Fruit fly (Drosophila melanogaster) whole organism, adult: ENCODE measurements around the gene Trhn.

Experiments used
- CG11617 ChIP-seq: fragments of 200-800 bp; sonication (Bioruptor generic); optimal IDR thresholded peaks from 2 replicates; lab custom pipeline; 2017; ENCODE audit warnings: mild to moderate bottlenecking, missing biosample characterization, missing genetic modification reagents, missing genetic modification characterization
- CG12768 ChIP-seq: fragments of 200-800 bp; sonication (Bioruptor generic); optimal IDR thresholded peaks from 2 replicates; lab custom pipeline; 2017; ENCODE audit warnings: missing biosample characterization, missing genetic modification characterization, mild to moderate bottlenecking, moderate library complexity, missing genetic modification reagents
- CG14711 ChIP-seq: fragments of 200-800 bp; sonication (Bioruptor generic); optimal IDR thresholded peaks from 2 replicates; lab custom pipeline; 2018; ENCODE audit warnings: missing biosample characterization, mild to moderate bottlenecking, missing genetic modification characterization, moderate library complexity
- CG1620 ChIP-seq: fragments of 200-800 bp; sonication (Bioruptor generic); optimal IDR thresholded peaks from 2 replicates; lab custom pipeline; 2016; ENCODE audit warnings: missing biosample characterization, missing genetic modification characterization
- CG33017 ChIP-seq: fragments of 200-800 bp; sonication (Bioruptor generic); optimal IDR thresholded peaks from 2 replicates; lab custom pipeline; 2018; ENCODE audit warnings: missing biosample characterization, mild to moderate bottlenecking, missing genetic modification characterization, moderate library complexity
- CG5204 ChIP-seq: fragments of 200-800 bp; sonication (Bioruptor generic); optimal IDR thresholded peaks from 2 replicates; lab custom pipeline; 2016; ENCODE audit warnings: missing biosample characterization, missing genetic modification characterization
- CG7045 ChIP-seq: fragments of 200-800 bp; sonication (Bioruptor generic); optimal IDR thresholded peaks from 2 replicates; lab custom pipeline; 2017; ENCODE audit warnings: missing biosample characterization, mild to moderate bottlenecking, missing genetic modification characterization
- CG7101 ChIP-seq: fragments of 200-800 bp; sonication (Bioruptor generic); optimal IDR thresholded peaks from 2 replicates; lab custom pipeline; 2018; ENCODE audit warnings: missing biosample characterization, mild to moderate bottlenecking, missing genetic modification characterization, moderate library complexity
- Clk ChIP-seq: fragments of 200-800 bp; sonication (Bioruptor generic); optimal IDR thresholded peaks from 2 replicates; lab custom pipeline; 2017; ENCODE audit warnings: missing biosample characterization, missing genetic modification characterization
- Crg-1 ChIP-seq: fragments of 200-800 bp; sonication (Bioruptor generic); optimal IDR thresholded peaks from 2 replicates; lab custom pipeline; 2016; ENCODE audit warnings: missing biosample characterization, missing genetic modification characterization
- Hr96 ChIP-seq: fragments of 200-800 bp; sonication (Bioruptor generic); optimal IDR thresholded peaks from 2 replicates; lab custom pipeline; 2016; ENCODE audit warnings: missing biosample characterization, missing genetic modification characterization
- Mnt ChIP-seq: fragments of 200-800 bp; sonication (Bioruptor generic); optimal IDR thresholded peaks from 2 replicates; lab custom pipeline; 2016; ENCODE audit warnings: missing biosample characterization, mild to moderate bottlenecking, missing genetic modification characterization
- bab1 ChIP-seq: fragments of 200-800 bp; sonication (Bioruptor generic); optimal IDR thresholded peaks from 3 replicates; lab custom pipeline; 2019; ENCODE audit warnings: missing biosample characterization, mild to moderate bottlenecking, missing genetic modification characterization, moderate library complexity
- cic ChIP-seq: fragments of 200-800 bp; sonication (Bioruptor generic); optimal IDR thresholded peaks from 2 replicates; lab custom pipeline; 2017; ENCODE audit warnings: missing biosample characterization, mild to moderate bottlenecking, missing genetic modification characterization, moderate library complexity
- cnc ChIP-seq, 2 experiments: fragments of >200 bp; optimal IDR thresholded peaks; 2 replicates each; lab custom pipeline; 2017
- kay ChIP-seq: fragments of 200-800 bp; sonication (Bioruptor generic); peaks from one replicate; lab custom pipeline; 2016; ENCODE audit warnings: missing biosample characterization, missing genetic modification characterization, borderline replicate concordance
- ovo ChIP-seq: fragments of 200-800 bp; sonication (Bioruptor generic); optimal IDR thresholded peaks from 2 replicates; lab custom pipeline; 2016; ENCODE audit warnings: missing biosample characterization, missing genetic modification characterization
- pad ChIP-seq: fragments of 200-800 bp; sonication (Bioruptor generic); optimal IDR thresholded peaks from 3 replicates; lab custom pipeline; 2017; ENCODE audit warnings: missing biosample characterization, missing genetic modification characterization, mild to moderate bottlenecking, moderate library complexity, missing genetic modification reagents
- tj ChIP-seq: fragments of 200-800 bp; sonication (Bioruptor generic); optimal IDR thresholded peaks from 3 replicates; lab custom pipeline; 2017; ENCODE audit warnings: missing biosample characterization, mild to moderate bottlenecking, missing genetic modification characterization, moderate library complexity
- toe ChIP-seq: fragments of 200-800 bp; sonication (Bioruptor generic); optimal IDR thresholded peaks from 2 replicates; lab custom pipeline; 2016; ENCODE audit warnings: missing biosample characterization, missing genetic modification characterization

The Trhn gene

dm6 chr3L:1218596-1218995 lies 25.6 kb upstream of the Trhn start, which contains the start of gene LysP:
TSS of gene LysP (minus strand) at chr3L:1218696.
- no peak for TF ChIP-seq Clk (GFP tag; lab: Kevin White, UChicago)
- TF ChIP-seq cic (GFP tag; lab: Kevin White, UChicago) = no peak
- no peak for TF ChIP-seq kay (GFP tag; lab: Kevin White, UChicago)
- TF ChIP-seq Crg-1 (GFP tag; lab: Kevin White, UChicago) = no peak
- no peak for TF ChIP-seq bab1 (GFP tag; lab: Kevin White, UChicago)
- TF ChIP-seq CG1620 (GFP tag; lab: Kevin White, UChicago) = no peak
- no peak for TF ChIP-seq tj (GFP tag; lab: Kevin White, UChicago)
- TF ChIP-seq cnc (optimal IDR thresholded peaks at IDR 0.05; lab: Kevin White, UChicago) = no peak
- TF ChIP-seq toe (GFP tag; lab: Kevin White, UChicago) = no peak
- no peak for TF ChIP-seq CG14711 (tag; lab: Kevin White, UChicago)
- no peak for TF ChIP-seq CG12768 (GFP tag; lab: Kevin White, UChicago)
- no peak for TF ChIP-seq CG5204 (GFP tag; lab: Kevin White, UChicago)
- no peak for TF ChIP-seq pad (GFP tag; lab: Kevin White, UChicago)
- no peak for TF ChIP-seq CG7101 (tag; lab: Kevin White, UChicago)
- no peak for TF ChIP-seq CG33017 (tag; lab: Kevin White, UChicago)
- no peak for TF ChIP-seq Mnt (GFP tag; lab: Kevin White, UChicago)
- no peak for TF ChIP-seq ovo
- TF ChIP-seq CG11617 (GFP tag; lab: Kevin White, UChicago) = no peak

dm6 chr3L:1216460-1216859 lies 23.5 kb upstream of the Trhn start:
- TF ChIP-seq CG11617 (GFP tag; lab: Kevin White, UChicago) = no peak
- no peak for TF ChIP-seq cnc (optimal IDR thresholded peaks at IDR 0.05; lab: Kevin White, UChicago)
- no peak for TF ChIP-seq Crg-1 (GFP tag; lab: Kevin White, UChicago)
- no peak for TF ChIP-seq Mnt (GFP tag; lab: Kevin White, UChicago)
- TF ChIP-seq pad (GFP tag; lab: Kevin White, UChicago) = no peak
- TF ChIP-seq Hr96 = no peak
- no peak for TF ChIP-seq CG7045 (GFP tag; lab: Kevin White, UChicago)
- TF ChIP-seq cic (GFP tag; lab: Kevin White, UChicago) = no peak
- no peak for TF ChIP-seq CG7101 (tag; lab: Kevin White, UChicago)
- TF ChIP-seq CG1620 (GFP tag; lab: Kevin White, UChicago) = no peak
- no peak for TF ChIP-seq tj (GFP tag; lab: Kevin White, UChicago)
- no peak for TF ChIP-seq ovo
- TF ChIP-seq CG14711 (tag; lab: Kevin White, UChicago) = no peak
- no peak for TF ChIP-seq bab1 (GFP tag; lab: Kevin White, UChicago)

DNA sequence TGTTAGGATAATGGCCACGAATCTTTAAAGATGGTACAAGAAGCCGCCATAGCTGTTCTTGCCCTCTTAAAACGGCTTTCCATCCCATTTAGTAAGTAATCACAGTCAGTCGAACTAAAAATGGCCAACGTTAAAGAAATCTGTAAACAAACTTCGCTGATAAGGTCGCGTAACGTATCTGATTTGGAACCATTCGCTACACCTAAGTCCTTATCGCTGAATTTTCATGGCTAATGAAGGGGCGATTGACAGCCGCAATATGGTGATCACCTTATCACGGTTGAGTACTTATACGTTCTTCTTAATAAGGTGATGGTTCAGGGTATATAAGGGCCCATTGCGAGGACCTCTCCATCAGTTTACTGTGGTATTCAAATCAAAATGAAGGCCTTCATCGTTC lies 19.6 kb upstream of the Trhn start, which contains the start of gene LysE:
Gene LysE (plus strand): TSS at position 257 of the 400 bp plus-strand sequence.
- no peak for TF ChIP-seq tj (GFP tag; lab: Kevin White, UChicago)
- no peak for TF ChIP-seq CG12768 (GFP tag; lab: Kevin White, UChicago)
- no peak for TF ChIP-seq Crg-1 (GFP tag; lab: Kevin White, UChicago)
- TF ChIP-seq cic (GFP tag; lab: Kevin White, UChicago) = no peak
- TF ChIP-seq bab1 (GFP tag; lab: Kevin White, UChicago) = no peak
- TF ChIP-seq CG14711 (tag; lab: Kevin White, UChicago) = no peak
- TF ChIP-seq CG33017 (tag; lab: Kevin White, UChicago) = no peak
- TF ChIP-seq Hr96 = no peak
- no peak for TF ChIP-seq ovo
- TF ChIP-seq cnc (optimal IDR thresholded peaks at IDR 0.05; lab: Kevin White, UChicago) = no peak
- no peak for TF ChIP-seq Mnt (GFP tag; lab: Kevin White, UChicago)
- TF ChIP-seq kay (GFP tag; lab: Kevin White, UChicago) = no peak
- TF ChIP-seq CG11617 (GFP tag; lab: Kevin White, UChicago) = no peak
- TF ChIP-seq toe (GFP tag; lab: Kevin White, UChicago) = no peak
- no peak for TF ChIP-seq CG7101 (tag; lab: Kevin White, UChicago)
- TF ChIP-seq CG7045 (GFP tag; lab: Kevin White, UChicago) = no peak
- no peak for TF ChIP-seq pad (GFP tag; lab: Kevin White, UChicago)
- TF ChIP-seq CG5204 (GFP tag; lab: Kevin White, UChicago) = no peak

DNA sequence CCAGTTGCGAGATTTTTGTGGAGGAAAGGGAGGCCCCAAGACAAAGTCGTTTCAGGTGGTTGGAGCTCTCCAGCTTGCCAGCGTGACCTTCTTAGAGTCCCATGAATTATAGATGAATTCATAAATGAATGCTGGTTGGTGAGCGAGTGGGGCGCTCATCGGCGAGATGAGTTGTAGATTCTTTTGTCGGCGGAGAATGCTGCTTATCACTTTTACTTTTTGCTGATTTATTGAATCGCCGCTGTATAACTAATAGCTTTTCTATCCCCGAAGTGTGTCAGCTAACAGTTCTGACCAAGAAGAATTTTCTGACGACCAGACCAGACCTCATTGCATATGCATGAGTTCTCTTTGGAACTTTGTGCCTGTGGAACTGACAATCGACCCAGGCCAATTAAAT lies 19.1 kb upstream of the Trhn start:
- TF ChIP-seq cic (GFP tag; lab: Kevin White, UChicago) = no peak

dm6 chr3L:1211096-1211495 lies 18.1 kb upstream of the Trhn start, which contains the start of gene LysD:
TSS of gene LysD (minus strand) at chr3L:1211196.
- no peak for TF ChIP-seq kay (GFP tag; lab: Kevin White, UChicago)
- TF ChIP-seq bab1 (GFP tag; lab: Kevin White, UChicago) = no peak
- TF ChIP-seq Clk (GFP tag; lab: Kevin White, UChicago) = no peak

- TF ChIP-seq cnc (optimal IDR thresholded peaks at IDR 0.05; lab: Kevin White, UChicago) = no peak
These were observed 15.2 kb upstream of the Trhn start for dm6 chr3L:1208206-1208605.
